Worm (Caenorhabditis elegans): Measurements from ENCODE around the gene C34H4.1.

ce11 chrIV:1510241-1510640 lies 45.1 kb upstream of the C34H4.1 start, which contains the start of gene txt-4:
- TF ChIP-seq him-1 (tag; optimal IDR thresholded peaks at IDR 0.05) (no peak), W03F9.2 (tag; optimal IDR thresholded peaks at IDR 0.05) (no peak)
